Fruit fly (Drosophila melanogaster) whole organism, embryonic: ENCODE results near the gene Grd.

Experiments used
- CG10366 ChIP-seq: fragments of 200-800 bp; sonication (Bioruptor generic); IDR thresholded peaks from 2 replicates; pipeline ENCODE4 v1.3.6; 2022; ENCODE audit warnings: missing biosample characterization, missing genetic modification characterization
- CG12744 ChIP-seq: fragments of 200-800 bp; sonication (Bioruptor generic); optimal IDR thresholded peaks from 2 replicates; lab custom pipeline; 2016; ENCODE audit warnings: missing biosample characterization, missing genetic modification characterization
- CG13287 ChIP-seq: fragments of 200-800 bp; sonication (Bioruptor generic); IDR thresholded peaks from 2 replicates; pipeline ENCODE4 v1.3.6; 2022; ENCODE audit warnings: missing biosample characterization, missing genetic modification characterization; ENCODE audit not compliant: partially characterized antibody
- CG14014 ChIP-seq: fragments of 200-800 bp; sonication (Bioruptor generic); IDR thresholded peaks from 2 replicates; pipeline ENCODE4 v1.3.6; 2022; ENCODE audit warnings: missing biosample characterization, missing genetic modification characterization
- CG14050 ChIP-seq: fragments of 200-800 bp; sonication (Bioruptor generic); IDR thresholded peaks from 3 replicates; pipeline ENCODE4 v1.3.6; 2022; ENCODE audit warnings: missing biosample characterization, missing genetic modification characterization
- CG14667 ChIP-seq: fragments of 200-800 bp; sonication (Bioruptor generic); IDR thresholded peaks from 2 replicates; pipeline ENCODE4 v1.3.6; 2022; ENCODE audit warnings: missing biosample characterization, missing genetic modification characterization
- CG15696 ChIP-seq: fragments of 200-800 bp; sonication (Bioruptor generic); optimal IDR thresholded peaks from 2 replicates; lab custom pipeline; 2019; ENCODE audit warnings: missing biosample characterization, mild to moderate bottlenecking, missing genetic modification characterization, moderate library complexity
- CG16813 ChIP-seq: fragments of 200-800 bp; sonication (Bioruptor generic); IDR thresholded peaks from 3 replicates; pipeline ENCODE4 v1.3.6; 2022; ENCODE audit warnings: missing biosample characterization, missing genetic modification characterization; ENCODE audit not compliant: partially characterized antibody
- CG17385 ChIP-seq: fragments of 200-800 bp; sonication (Bioruptor generic); optimal IDR thresholded peaks from 3 replicates; lab custom pipeline; 2018; ENCODE audit warnings: missing biosample characterization, mild to moderate bottlenecking, missing genetic modification characterization
- CG17912 ChIP-seq: fragments of 200-800 bp; sonication (Bioruptor generic); optimal IDR thresholded peaks from 2 replicates; lab custom pipeline; 2018; ENCODE audit warnings: missing biosample characterization, mild to moderate bottlenecking, missing genetic modification characterization
- CG18262 ChIP-seq: fragments of 200-800 bp; optimal IDR thresholded peaks from 3 replicates; lab custom pipeline; 2019; ENCODE audit warnings: missing biosample characterization, mild to moderate bottlenecking, missing genetic modification characterization, moderate library complexity
- CG18619 ChIP-seq: fragments of 200-800 bp; sonication (Bioruptor generic); optimal IDR thresholded peaks from 3 replicates; lab custom pipeline; 2017; ENCODE audit warnings: missing biosample characterization, mild to moderate bottlenecking, missing genetic modification characterization
- CG2120 ChIP-seq: fragments of 200-800 bp; sonication (Bioruptor generic); optimal IDR thresholded peaks from 3 replicates; lab custom pipeline; 2016; ENCODE audit warnings: missing biosample characterization, missing genetic modification characterization
- CG2202 ChIP-seq: fragments of 200-800 bp; sonication (Bioruptor generic); optimal IDR thresholded peaks from 2 replicates; lab custom pipeline; 2018; ENCODE audit warnings: missing biosample characterization, mild to moderate bottlenecking, missing genetic modification characterization
- CG31365 ChIP-seq: fragments of 200-800 bp; sonication (Bioruptor generic); optimal IDR thresholded peaks from 2 replicates; lab custom pipeline; 2018; ENCODE audit warnings: missing biosample characterization, mild to moderate bottlenecking, missing genetic modification characterization
- CG7271 ChIP-seq: fragments of 200-800 bp; sonication (Bioruptor generic); optimal IDR thresholded peaks from 2 replicates; lab custom pipeline; 2018; ENCODE audit warnings: missing biosample characterization, mild to moderate bottlenecking, missing genetic modification characterization, moderate library complexity
- CG8290 ChIP-seq, 3 experiments: fragments of 200-800 bp; sonication (Bioruptor generic); optimal IDR thresholded peaks; 2 replicates each; lab custom pipeline; 2016 to 2019; ENCODE audit warnings: missing biosample characterization in 3 of 3, missing genetic modification characterization in 3 of 3, mild to moderate bottlenecking in 2 of 3, moderate library complexity in 1 of 3
- CG9215 ChIP-seq: fragments of 200-800 bp; sonication (Bioruptor generic); IDR thresholded peaks from 2 replicates; pipeline ENCODE4 v1.3.6; 2022; ENCODE audit warnings: missing biosample characterization, missing genetic modification characterization
- CG9609 ChIP-seq: fragments of 200-800 bp; sonication (Bioruptor generic); optimal IDR thresholded peaks from 3 replicates; lab custom pipeline; 2016; ENCODE audit warnings: missing biosample characterization, missing genetic modification characterization
- CG9932 ChIP-seq: fragments of 200-800 bp; sonication (Bioruptor generic); IDR thresholded peaks from 2 replicates; pipeline ENCODE4 v1.3.6; 2022; ENCODE audit warnings: missing biosample characterization, missing genetic modification characterization
- E2f1 ChIP-seq: fragments of 200-800 bp; sonication (Bioruptor generic); IDR thresholded peaks from 2 replicates; pipeline ENCODE4 v1.3.6; 2022; ENCODE audit warnings: missing biosample characterization, missing genetic modification characterization
- Eip74EF ChIP-seq, 2 experiments: fragments of 200-800 bp in 1 of 2; fragments of >200 bp in 1 of 2; sonication (Bioruptor generic) in 1 of 2; optimal IDR thresholded peaks; 2 replicates each; lab custom pipeline; 2017 to 2019; ENCODE audit warnings: missing biosample characterization in 2 of 2, missing genetic modification characterization in 2 of 2, mild to moderate bottlenecking in 1 of 2, moderate library complexity in 1 of 2
- H2.0 ChIP-seq: fragments of 200-800 bp; sonication (Bioruptor generic); IDR thresholded peaks from 2 replicates; pipeline ENCODE4 v1.3.6; 2022; ENCODE audit warnings: missing biosample characterization, missing genetic modification characterization
- HLH3B ChIP-seq: fragments of 200-800 bp; sonication (Bioruptor generic); IDR thresholded peaks from 2 replicates; pipeline ENCODE4 v1.3.6; 2022; ENCODE audit warnings: missing biosample characterization, missing genetic modification characterization
- HmgZ ChIP-seq: fragments of 200-800 bp; sonication (Bioruptor generic); optimal IDR thresholded peaks from 2 replicates; lab custom pipeline; 2018; ENCODE audit warnings: missing biosample characterization, mild to moderate bottlenecking, missing genetic modification characterization
- MBD-R2 ChIP-seq: fragments of 200-800 bp; sonication (Bioruptor generic); IDR thresholded peaks from 2 replicates; pipeline ENCODE4 v1.3.6; 2022; ENCODE audit warnings: missing biosample characterization, missing genetic modification characterization
- Nf-YB ChIP-seq: fragments of 200-800 bp; sonication (Bioruptor generic); optimal IDR thresholded peaks from 3 replicates; lab custom pipeline; 2019; ENCODE audit warnings: missing biosample characterization, mild to moderate bottlenecking, missing genetic modification characterization, moderate library complexity
- NfI ChIP-seq: fragments of 200-800 bp; sonication (Bioruptor generic); optimal IDR thresholded peaks from 3 replicates; lab custom pipeline; 2018; ENCODE audit warnings: missing biosample characterization, mild to moderate bottlenecking, missing genetic modification characterization, moderate library complexity
- PHDP ChIP-seq: fragments of 200-800 bp; sonication (Bioruptor generic); optimal IDR thresholded peaks from 3 replicates; lab custom pipeline; 2018; ENCODE audit warnings: missing biosample characterization, mild to moderate bottlenecking, missing genetic modification characterization, moderate library complexity
- Ravus ChIP-seq: fragments of 200-800 bp; sonication (Bioruptor generic); IDR thresholded peaks from 2 replicates; pipeline ENCODE4 v1.3.6; 2022; ENCODE audit warnings: missing biosample characterization, missing genetic modification characterization
- Rfx ChIP-seq: fragments of 200-800 bp; sonication (Bioruptor generic); IDR thresholded peaks from 2 replicates; pipeline ENCODE4 v1.3.6; 2022; ENCODE audit warnings: missing biosample characterization, missing genetic modification characterization
- Sox102F ChIP-seq: fragments of 200-800 bp; sonication (Bioruptor generic); optimal IDR thresholded peaks from 2 replicates; lab custom pipeline; 2018; ENCODE audit warnings: missing biosample characterization, mild to moderate bottlenecking, missing genetic modification characterization, moderate library complexity
- Spps ChIP-seq: fragments of 200-800 bp; sonication (Bioruptor generic); optimal IDR thresholded peaks from 2 replicates; lab custom pipeline; 2018; ENCODE audit warnings: missing biosample characterization, mild to moderate bottlenecking, missing genetic modification characterization
- amos ChIP-seq: fragments of 200-800 bp; sonication (Bioruptor generic); IDR thresholded peaks from 2 replicates; pipeline ENCODE4 v1.3.6; 2022; ENCODE audit warnings: missing biosample characterization, missing genetic modification characterization; ENCODE audit not compliant: partially characterized antibody
- ara ChIP-seq: fragments of 200-800 bp; sonication (Bioruptor generic); IDR thresholded peaks from 2 replicates; pipeline ENCODE4 v1.3.6; 2022; ENCODE audit warnings: missing biosample characterization, missing genetic modification characterization
- bcd ChIP-seq: fragments of 200-800 bp; sonication (Bioruptor generic); optimal IDR thresholded peaks from 2 replicates; lab custom pipeline; 2017; ENCODE audit warnings: missing biosample characterization, mild to moderate bottlenecking, missing genetic modification characterization
- fru ChIP-seq: fragments of >200 bp; optimal IDR thresholded peaks from 2 replicates; lab custom pipeline; 2017
- fu2 ChIP-seq: fragments of 200-800 bp; sonication (Bioruptor generic); optimal IDR thresholded peaks from 2 replicates; lab custom pipeline; 2016; ENCODE audit warnings: missing biosample characterization, missing genetic modification characterization
- hb ChIP-seq: fragments of 200-800 bp; sonication (Bioruptor generic); IDR thresholded peaks from 3 replicates; pipeline ENCODE4 v1.3.6; 2022; ENCODE audit warnings: missing biosample characterization, missing genetic modification characterization; ENCODE audit not compliant: partially characterized antibody
- jigr1 ChIP-seq: fragments of 200-800 bp; sonication (Bioruptor generic); IDR thresholded peaks from 3 replicates; pipeline ENCODE4 v1.3.6; 2022; ENCODE audit warnings: missing biosample characterization, missing genetic modification characterization
- jing ChIP-seq: fragments of 200-800 bp; sonication (Bioruptor generic); optimal IDR thresholded peaks from 2 replicates; lab custom pipeline; 2018; ENCODE audit warnings: missing biosample characterization, mild to moderate bottlenecking, missing genetic modification characterization
- kah ChIP-seq: fragments of 200-800 bp; sonication (Bioruptor generic); optimal IDR thresholded peaks from 2 replicates; lab custom pipeline; 2018; ENCODE audit warnings: missing biosample characterization, mild to moderate bottlenecking, missing genetic modification characterization
- maf-S ChIP-seq: fragments of 200-800 bp; sonication (Bioruptor generic); optimal IDR thresholded peaks from 2 replicates; lab custom pipeline; 2016; ENCODE audit warnings: missing biosample characterization, missing genetic modification characterization
- phol ChIP-seq: fragments of 200-800 bp; sonication (Bioruptor generic); optimal IDR thresholded peaks from 3 replicates; lab custom pipeline; 2018; ENCODE audit warnings: missing biosample characterization, mild to moderate bottlenecking, missing genetic modification characterization, moderate library complexity
- repo ChIP-seq: fragments of 200-800 bp; sonication (Bioruptor generic); optimal IDR thresholded peaks from 2 replicates; lab custom pipeline; 2016; ENCODE audit warnings: missing biosample characterization, missing genetic modification characterization
- sens ChIP-seq: fragments of 200-800 bp; sonication (Bioruptor generic); peaks from one replicate; lab custom pipeline; 2016; ENCODE audit warnings: missing biosample characterization, missing genetic modification characterization
- seq ChIP-seq: fragments of 200-800 bp; sonication (Bioruptor generic); IDR thresholded peaks from 2 replicates; pipeline ENCODE4 v1.3.6; 2022; ENCODE audit warnings: missing biosample characterization, missing genetic modification characterization
- sima ChIP-seq: fragments of 200-800 bp; sonication (Bioruptor generic); optimal IDR thresholded peaks from 2 replicates; lab custom pipeline; 2016; ENCODE audit warnings: missing biosample characterization, missing genetic modification characterization
- sr ChIP-seq: fragments of 200-800 bp; sonication (Bioruptor generic); IDR thresholded peaks from 3 replicates; pipeline ENCODE4 v1.3.6; 2022; ENCODE audit warnings: missing biosample characterization, missing genetic modification characterization
- sug ChIP-seq: fragments of 200-800 bp; optimal IDR thresholded peaks from 2 replicates; lab custom pipeline; 2019; ENCODE audit warnings: missing biosample characterization, mild to moderate bottlenecking, missing genetic modification characterization, moderate library complexity
- zen ChIP-seq: fragments of 200-800 bp; sonication (Bioruptor generic); optimal IDR thresholded peaks from 3 replicates; lab custom pipeline; 2018; ENCODE audit warnings: missing biosample characterization, mild to moderate bottlenecking, missing genetic modification characterization, moderate library complexity

The Grd gene

DNA sequence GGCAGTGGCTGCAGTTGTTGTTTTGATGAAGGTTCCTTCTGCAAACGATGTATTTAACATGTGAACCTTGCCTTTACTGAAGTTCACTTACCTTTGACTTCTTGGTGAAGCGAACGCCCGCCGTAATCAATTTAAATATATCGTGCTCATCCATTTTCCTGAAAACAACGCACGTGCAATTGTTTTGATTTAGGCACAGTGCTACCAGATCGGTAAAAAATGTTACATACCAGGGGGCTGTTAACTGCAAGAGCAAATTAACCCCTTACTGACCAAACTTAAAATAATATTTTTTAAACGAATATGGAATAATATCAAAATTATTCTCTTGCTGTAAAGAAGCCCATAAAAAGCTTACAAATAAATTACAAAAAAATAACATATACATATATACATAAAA lies 18.6 kb upstream of the Grd start, which contains the start of gene ais (continued):
- peak; percentile 45 for TF ChIP-seq sug (tag; lab: Kevin White, UChicago)
- TF ChIP-seq ara (GFP tag; lab: Robert Waterston, UW), result no peak
- no peak for TF ChIP-seq hb (GFP tag; lab: Robert Waterston, UW)
- peak; percentile 53 for TF ChIP-seq MBD-R2 (GFP tag; lab: Robert Waterston, UW)
- TF ChIP-seq CG2202 (tag; lab: Kevin White, UChicago), result no peak
- TF ChIP-seq Sox102F (GFP tag; lab: Kevin White, UChicago), result peak; percentile 30
- no peak for TF ChIP-seq CG9609
- no peak for TF ChIP-seq CG18619 (GFP tag; lab: Kevin White, UChicago)
- TF ChIP-seq CG17912 (GFP tag; lab: Kevin White, UChicago), result no peak
- TF ChIP-seq H2.0 (GFP tag; lab: Robert Waterston, UW), result no peak
- peak; percentile 10 for TF ChIP-seq NfI
- TF ChIP-seq CG7271 (tag; lab: Kevin White, UChicago), result no peak
- no peak for TF ChIP-seq amos (GFP tag; lab: Robert Waterston, UW)
- peak; percentile 61 for TF ChIP-seq sens (GFP tag; lab: Kevin White, UChicago)
- 0 out of 3 replicates have a peak, but pooled peaks have one; percentile 9 for TF ChIP-seq CG16813
- no peak for TF ChIP-seq jing (GFP tag; lab: Kevin White, UChicago)
- no peak for TF ChIP-seq bcd (GFP tag; lab: Kevin White, UChicago)
- TF ChIP-seq sima (GFP tag; lab: Kevin White, UChicago), result no peak
- TF ChIP-seq Spps, result no peak
- TF ChIP-seq CG17385 (GFP tag; lab: Kevin White, UChicago), result no peak
- peak; percentile 24; the same call in 1 of the 2 replicates for TF ChIP-seq CG14014
- no peak for TF ChIP-seq CG12744 (GFP tag; lab: Kevin White, UChicago)
- TF ChIP-seq CG14667 (GFP tag; lab: Robert Waterston, UW), result no peak
- peak; percentile 22 for TF ChIP-seq PHDP (tag; lab: Kevin White, UChicago)
- TF ChIP-seq fru (lab: Kevin White, UChicago), result no peak
- TF ChIP-seq CG8290 (GFP tag; optimal IDR thresholded peaks at IDR 0.05; lab: Kevin White, UChicago), result no peak
- TF ChIP-seq CG8290 (tag; optimal IDR thresholded peaks at IDR 0.05; lab: Kevin White, UChicago), result peak in 1 of 2 experiments; percentile 56
- TF ChIP-seq CG9932, result peak; percentile 62
- no peak for TF ChIP-seq E2f1 (GFP tag; lab: Robert Waterston, UW)
- no peak for TF ChIP-seq Nf-YB (GFP tag; lab: Kevin White, UChicago)
- no peak for TF ChIP-seq Ravus (GFP tag; lab: Robert Waterston, UW)
- TF ChIP-seq jigr1 (GFP tag; lab: Robert Waterston, UW), result no peak
- no peak for TF ChIP-seq repo (GFP tag; lab: Kevin White, UChicago)
- no peak for TF ChIP-seq CG31365
- peak; percentile 50 for TF ChIP-seq CG2120 (GFP tag; lab: Kevin White, UChicago)
- peak; percentile 22 for TF ChIP-seq phol (tag; lab: Kevin White, UChicago)
- no peak for TF ChIP-seq Eip74EF (GFP tag; optimal IDR thresholded peaks at IDR 0.05; lab: Kevin White, UChicago)
- no peak for TF ChIP-seq Rfx (GFP tag; lab: Robert Waterston, UW)
- TF ChIP-seq fu2 (GFP tag; lab: Kevin White, UChicago), result no peak
- no peak for TF ChIP-seq seq
- peak; percentile 15 for TF ChIP-seq CG15696
- no peak for TF ChIP-seq CG14050
- TF ChIP-seq sr, result no peak
- TF ChIP-seq HmgZ (tag; lab: Kevin White, UChicago), result peak; percentile 22
- TF ChIP-seq HLH3B, result no peak
- no peak for TF ChIP-seq maf-S (GFP tag; lab: Kevin White, UChicago)
- TF ChIP-seq CG18262, result no peak
- TF ChIP-seq CG10366, result 0 out of 2 replicates have a peak, but pooled peaks have one; percentile 13
- TF ChIP-seq zen (tag; lab: Kevin White, UChicago), result peak; percentile 4
- no peak for TF ChIP-seq kah
- no peak for TF ChIP-seq CG9215 (GFP tag; lab: Robert Waterston, UW)
- TF ChIP-seq CG13287 (GFP tag; lab: Robert Waterston, UW), result no peak
